Fruit fly (Drosophila melanogaster) whole organism, embryonic: ENCODE results near the gene CG44158.
A peak's percentile ranks its signal among the peaks of the same experiment; 100 is the strongest.

ENCODE experiments used
- Atf3 ChIP-seq: fragments of 200-800 bp; sonication (Bioruptor generic); optimal IDR thresholded peaks from 3 replicates; lab custom pipeline; 2016; ENCODE audit warnings: missing biosample characterization, missing genetic modification characterization
- Bdp1 ChIP-seq: fragments of 200-800 bp; sonication (Bioruptor generic); optimal IDR thresholded peaks from 3 replicates; lab custom pipeline; 2016; ENCODE audit warnings: missing biosample characterization, missing genetic modification characterization
- CG10147 ChIP-seq: fragments of 200-800 bp; sonication (Bioruptor generic); optimal IDR thresholded peaks from 2 replicates; lab custom pipeline; 2019; ENCODE audit warnings: missing biosample characterization, mild to moderate bottlenecking, missing genetic modification characterization, moderate library complexity
- CG10274 ChIP-seq: fragments of 200-800 bp; sonication (Bioruptor generic); optimal IDR thresholded peaks from 3 replicates; lab custom pipeline; 2017; ENCODE audit warnings: missing biosample characterization, mild to moderate bottlenecking, missing genetic modification characterization
- CG10565 ChIP-seq: fragments of 200-800 bp; sonication (Bioruptor generic); optimal IDR thresholded peaks from 3 replicates; lab custom pipeline; 2016; ENCODE audit warnings: missing biosample characterization, mild to moderate bottlenecking, missing genetic modification characterization
- CG11504 ChIP-seq: fragments of 200-800 bp; sonication (Bioruptor generic); optimal IDR thresholded peaks from 3 replicates; lab custom pipeline; 2019; ENCODE audit warnings: missing biosample characterization, mild to moderate bottlenecking, missing genetic modification characterization, moderate library complexity
- CG1233 ChIP-seq: fragments of 200-800 bp; sonication (Bioruptor generic); optimal IDR thresholded peaks from 4 replicates; lab custom pipeline; 2018; ENCODE audit warnings: missing biosample characterization, mild to moderate bottlenecking, missing genetic modification characterization
- CG13624 ChIP-seq: fragments of 200-800 bp; sonication (Bioruptor generic); optimal IDR thresholded peaks from 2 replicates; lab custom pipeline; 2016; ENCODE audit warnings: missing biosample characterization, missing genetic modification characterization
- CG1603 ChIP-seq: fragments of 200-800 bp; sonication (Bioruptor generic); optimal IDR thresholded peaks from 2 replicates; lab custom pipeline; 2019; ENCODE audit warnings: missing biosample characterization, mild to moderate bottlenecking, missing genetic modification characterization, moderate library complexity
- CG16815 ChIP-seq: fragments of 200-800 bp; sonication (Bioruptor generic); optimal IDR thresholded peaks from 3 replicates; lab custom pipeline; 2017; ENCODE audit warnings: missing biosample characterization, mild to moderate bottlenecking, missing genetic modification characterization
- CG17359 ChIP-seq: fragments of 200-800 bp; sonication (Bioruptor generic); optimal IDR thresholded peaks from 3 replicates; lab custom pipeline; 2018; ENCODE audit warnings: missing biosample characterization, mild to moderate bottlenecking, missing genetic modification characterization, moderate library complexity
- CG17612 ChIP-seq: fragments of 200-800 bp; sonication (Bioruptor generic); IDR thresholded peaks from 2 replicates; pipeline ENCODE4 v1.3.6; 2022; ENCODE audit warnings: missing biosample characterization, missing genetic modification characterization
- CG18599 ChIP-seq: fragments of 200-800 bp; sonication (Bioruptor generic); optimal IDR thresholded peaks from 3 replicates; lab custom pipeline; 2017; ENCODE audit warnings: missing biosample characterization, missing genetic modification characterization, mild to moderate bottlenecking, moderate library complexity, missing genetic modification reagents
- CG30020 ChIP-seq: fragments of 200-800 bp; optimal IDR thresholded peaks from 2 replicates; lab custom pipeline; 2019; ENCODE audit warnings: missing biosample characterization, mild to moderate bottlenecking, missing genetic modification characterization, moderate library complexity
- CG31365 ChIP-seq: fragments of 200-800 bp; sonication (Bioruptor generic); optimal IDR thresholded peaks from 2 replicates; lab custom pipeline; 2018; ENCODE audit warnings: missing biosample characterization, mild to moderate bottlenecking, missing genetic modification characterization
- CG4617 ChIP-seq: fragments of 200-800 bp; sonication (Bioruptor generic); optimal IDR thresholded peaks from 3 replicates; lab custom pipeline; 2016; ENCODE audit warnings: missing biosample characterization, missing genetic modification characterization, borderline replicate concordance
- CG4730 ChIP-seq: fragments of 200-800 bp; sonication (Bioruptor generic); IDR thresholded peaks from 2 replicates; pipeline ENCODE4 v1.3.6; 2022; ENCODE audit warnings: missing biosample characterization, missing genetic modification characterization
- CG5180 ChIP-seq: fragments of 200-800 bp; sonication (Bioruptor generic); optimal IDR thresholded peaks from 3 replicates; lab custom pipeline; 2017; ENCODE audit warnings: missing biosample characterization, missing genetic modification characterization, mild to moderate bottlenecking, moderate library complexity, missing genetic modification reagents
- CG7271 ChIP-seq: fragments of 200-800 bp; sonication (Bioruptor generic); optimal IDR thresholded peaks from 2 replicates; lab custom pipeline; 2018; ENCODE audit warnings: missing biosample characterization, mild to moderate bottlenecking, missing genetic modification characterization, moderate library complexity
- CoRest ChIP-seq: fragments of 200-800 bp; sonication (Bioruptor generic); optimal IDR thresholded peaks from 3 replicates; lab custom pipeline; 2018; ENCODE audit warnings: missing biosample characterization, mild to moderate bottlenecking, missing genetic modification characterization, moderate library complexity
- D19A ChIP-seq: fragments of 200-800 bp; optimal IDR thresholded peaks from 3 replicates; lab custom pipeline; 2019; ENCODE audit warnings: missing biosample characterization, mild to moderate bottlenecking, missing genetic modification characterization, moderate library complexity
- D19B ChIP-seq: fragments of 200-800 bp; sonication (Bioruptor generic); optimal IDR thresholded peaks from 2 replicates; lab custom pipeline; 2017; ENCODE audit warnings: missing biosample characterization, mild to moderate bottlenecking, missing genetic modification characterization
- Dip3 ChIP-seq: fragments of 200-800 bp; sonication (Bioruptor generic); optimal IDR thresholded peaks from 3 replicates; lab custom pipeline; 2016; ENCODE audit warnings: missing biosample characterization, missing genetic modification characterization
- Dref ChIP-seq: fragments of 200-800 bp; sonication (Bioruptor generic); IDR thresholded peaks from 2 replicates; pipeline ENCODE4 v1.3.6; 2022; ENCODE audit warnings: missing biosample characterization, missing genetic modification characterization
- Elba2 ChIP-seq: fragments of 200-800 bp; sonication (Bioruptor generic); optimal IDR thresholded peaks from 3 replicates; lab custom pipeline; 2016; ENCODE audit warnings: missing biosample characterization, missing genetic modification characterization
- Fer1 ChIP-seq: fragments of 200-800 bp; sonication (Bioruptor generic); optimal IDR thresholded peaks from 2 replicates; lab custom pipeline; 2017; ENCODE audit warnings: missing biosample characterization, mild to moderate bottlenecking, missing genetic modification characterization
- Gug ChIP-seq: fragments of 200-800 bp; sonication (Bioruptor generic); IDR thresholded peaks from 4 replicates; pipeline ENCODE4 v1.3.6; 2022; ENCODE audit warnings: missing biosample characterization, missing genetic modification characterization
- H15 ChIP-seq: fragments of 200-800 bp; sonication (Bioruptor generic); IDR thresholded peaks from 3 replicates; pipeline ENCODE4 v1.3.6; 2022; ENCODE audit warnings: missing biosample characterization, missing genetic modification characterization
- Hey ChIP-seq: fragments of 200-800 bp; sonication (Bioruptor generic); optimal IDR thresholded peaks from 3 replicates; lab custom pipeline; 2018; ENCODE audit warnings: missing biosample characterization, mild to moderate bottlenecking, missing genetic modification characterization
- Hmx ChIP-seq: fragments of 200-800 bp; sonication (Bioruptor generic); optimal IDR thresholded peaks from 2 replicates; lab custom pipeline; 2016; ENCODE audit warnings: missing biosample characterization, missing genetic modification characterization
- Rx ChIP-seq: fragments of 200-800 bp; sonication (Bioruptor generic); IDR thresholded peaks from 2 replicates; pipeline ENCODE4 v1.3.6; 2022; ENCODE audit warnings: missing biosample characterization, missing genetic modification characterization
- Ssrp ChIP-seq: fragments of 200-800 bp; sonication (Bioruptor generic); optimal IDR thresholded peaks from 2 replicates; lab custom pipeline; 2018; ENCODE audit warnings: missing biosample characterization, mild to moderate bottlenecking, missing genetic modification characterization, moderate library complexity
- Taf1 ChIP-seq: fragments of 200-800 bp; sonication (Bioruptor generic); IDR thresholded peaks from 2 replicates; pipeline ENCODE4 v1.3.6; 2022; ENCODE audit warnings: missing biosample characterization, missing genetic modification characterization
- abd-A ChIP-seq: fragments of 200-800 bp; sonication (Bioruptor generic); optimal IDR thresholded peaks from 3 replicates; lab custom pipeline; 2019; ENCODE audit warnings: missing biosample characterization, mild to moderate bottlenecking, missing genetic modification characterization, moderate library complexity
- al ChIP-seq: fragments of 200-800 bp; sonication (Bioruptor generic); IDR thresholded peaks from 2 replicates; pipeline ENCODE4 v1.3.6; 2022; ENCODE audit warnings: missing biosample characterization, missing genetic modification characterization
- bsh ChIP-seq, 2 experiments: fragments of 200-800 bp; sonication (Bioruptor generic); optimal IDR thresholded peaks; 2 replicates each; lab custom pipeline; 2017 to 2018; ENCODE audit warnings: mild to moderate bottlenecking in 2 of 2, missing biosample characterization in 2 of 2, missing genetic modification characterization in 2 of 2, moderate library complexity in 1 of 2
- cg ChIP-seq: fragments of 200-800 bp; sonication (Bioruptor generic); optimal IDR thresholded peaks from 3 replicates; lab custom pipeline; 2019; ENCODE audit warnings: missing biosample characterization, mild to moderate bottlenecking, missing genetic modification characterization, moderate library complexity
- ci ChIP-seq: fragments of 200-800 bp; sonication (Bioruptor generic); IDR thresholded peaks from 3 replicates; pipeline ENCODE4 v1.3.6; 2022; ENCODE audit warnings: missing biosample characterization, missing genetic modification characterization
- dpn ChIP-seq, 2 experiments: fragments of 200-800 bp; sonication (Bioruptor generic); optimal IDR thresholded peaks; 3 replicates each; lab custom pipeline; 2016; ENCODE audit warnings: missing biosample characterization in 2 of 2, missing genetic modification characterization in 2 of 2
- ems ChIP-seq: fragments of 200-800 bp; sonication (Bioruptor generic); optimal IDR thresholded peaks from 3 replicates; lab custom pipeline; 2016; ENCODE audit warnings: missing biosample characterization, missing genetic modification characterization
- fd64A ChIP-seq: fragments of 200-800 bp; sonication (Bioruptor generic); optimal IDR thresholded peaks from 3 replicates; lab custom pipeline; 2018; ENCODE audit warnings: missing biosample characterization, mild to moderate bottlenecking, missing genetic modification characterization
- gcm2 ChIP-seq: fragments of 200-800 bp; sonication (Bioruptor generic); optimal IDR thresholded peaks from 2 replicates; lab custom pipeline; 2016; ENCODE audit warnings: missing biosample characterization, missing genetic modification characterization
- gsb ChIP-seq: fragments of 200-800 bp; sonication (Bioruptor generic); IDR thresholded peaks from 2 replicates; pipeline ENCODE4 v1.3.6; 2022; ENCODE audit warnings: missing biosample characterization, missing genetic modification characterization
- insv ChIP-seq, 2 experiments: fragments of 200-800 bp; sonication (Bioruptor generic); optimal IDR thresholded peaks; 3 replicates each; lab custom pipeline; 2016 to 2018; ENCODE audit warnings: missing biosample characterization in 2 of 2, missing genetic modification characterization in 2 of 2
- nerfin-2 ChIP-seq: fragments of 200-800 bp; sonication (Bioruptor generic); IDR thresholded peaks from 2 replicates; pipeline ENCODE4 v1.3.6; 2022; ENCODE audit warnings: missing biosample characterization, missing genetic modification characterization; ENCODE audit not compliant: partially characterized antibody
- p53 ChIP-seq: fragments of 200-800 bp; sonication (Bioruptor generic); optimal IDR thresholded peaks from 2 replicates; lab custom pipeline; 2016; ENCODE audit warnings: missing biosample characterization, missing genetic modification characterization
- phol ChIP-seq: fragments of 200-800 bp; sonication (Bioruptor generic); optimal IDR thresholded peaks from 3 replicates; lab custom pipeline; 2018; ENCODE audit warnings: missing biosample characterization, mild to moderate bottlenecking, missing genetic modification characterization, moderate library complexity
- scrt ChIP-seq: fragments of 200-800 bp; sonication (Bioruptor generic); optimal IDR thresholded peaks from 2 replicates; lab custom pipeline; 2018; ENCODE audit warnings: missing biosample characterization, mild to moderate bottlenecking, missing genetic modification characterization, moderate library complexity
- sqz ChIP-seq: fragments of 200-800 bp; sonication (Bioruptor generic); optimal IDR thresholded peaks from 3 replicates; lab custom pipeline; 2018; ENCODE audit warnings: missing biosample characterization, mild to moderate bottlenecking, missing genetic modification characterization
- vvl ChIP-seq: fragments of 200-800 bp; sonication (Bioruptor generic); IDR thresholded peaks from 2 replicates; pipeline ENCODE4 v1.3.6; 2022; ENCODE audit warnings: missing biosample characterization, missing genetic modification characterization

CG44158 gene

DNA sequence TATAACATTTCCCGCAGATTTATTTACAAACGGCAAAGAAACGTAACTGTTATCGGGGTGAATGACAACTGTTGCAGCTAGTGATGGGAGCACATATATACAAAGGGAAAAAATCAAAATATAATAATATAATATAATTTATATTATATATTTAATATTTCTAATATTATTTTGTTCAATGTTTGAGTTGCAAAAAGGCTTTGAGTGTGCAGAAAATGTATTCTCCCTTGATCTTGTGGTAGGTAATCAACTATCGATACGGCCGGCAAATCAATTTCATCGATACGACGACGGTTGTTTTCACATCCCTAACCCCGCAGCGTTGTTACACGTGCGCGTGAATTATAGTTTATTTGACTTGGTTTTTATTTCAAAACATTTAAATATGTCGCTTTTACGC lies 14.9 kb downstream of the CG44158 start, which contains the start of the genes mTerf5 and Non3 (continued):
- TF ChIP-seq bsh (GFP tag; optimal IDR thresholded peaks at IDR 0.05; lab: Kevin White, UChicago) (peak in 1 of 2 experiments; percentile 69), CG11504 (tag; lab: Kevin White, UChicago) (peak; percentile 69), CoRest (tag; lab: Kevin White, UChicago) (peak; percentile 69), Fer1 (GFP tag; lab: Kevin White, UChicago) (peak; percentile 64), phol (peak; percentile 68), CG17359 (peak; percentile 38), CG18599 (GFP tag; lab: Kevin White, UChicago) (peak; percentile 63), CG4617 (GFP tag; lab: Kevin White, UChicago) (peak; percentile 61), p53 (GFP tag; lab: Kevin White, UChicago) (no peak), gcm2 (GFP tag; lab: Kevin White, UChicago) (no peak), Dref (GFP tag; lab: Robert Waterston, UW) (peak; percentile 77), CG1603 (tag; lab: Kevin White, UChicago) (no peak), CG31365 (no peak), Taf1 (GFP tag; lab: Robert Waterston, UW) (no peak), scrt (GFP tag; lab: Kevin White, UChicago) (peak; percentile 96), Dip3 (GFP tag; lab: Kevin White, UChicago) (peak; percentile 8), D19B (GFP tag; lab: Kevin White, UChicago) (no peak), CG16815 (GFP tag; lab: Kevin White, UChicago) (peak; percentile 17), nerfin-2 (GFP tag; lab: Robert Waterston, UW) (peak; percentile 72), fd64A (GFP tag; lab: Kevin White, UChicago) (no peak), CG1233 (GFP tag; lab: Kevin White, UChicago) (no peak), Ssrp (tag; lab: Kevin White, UChicago) (peak; percentile 33), CG4730 (GFP tag; lab: Robert Waterston, UW) (peak; percentile 21; the same call in 1 of the 2 replicates), CG17612 (GFP tag; lab: Robert Waterston, UW) (no peak), dpn (GFP tag; optimal IDR thresholded peaks at IDR 0.05; lab: Kevin White, UChicago) (peak; percentile 2 to 73), sqz (no peak), Bdp1 (GFP tag; lab: Kevin White, UChicago) (peak; percentile 12), CG30020 (peak; percentile 57), abd-A (tag; lab: Kevin White, UChicago) (no peak), CG7271 (tag; lab: Kevin White, UChicago) (peak; percentile 44), insv (GFP tag; optimal IDR thresholded peaks at IDR 0.05; lab: Kevin White, UChicago) (peak in 1 of 2 experiments; percentile 26), Hey (no peak), cg (GFP tag; lab: Kevin White, UChicago) (no peak), ems (GFP tag; lab: Kevin White, UChicago) (no peak), Gug (GFP tag; lab: Robert Waterston, UW) (peak; percentile 56; the same call in 2 of the 4 replicates), al (GFP tag; lab: Robert Waterston, UW) (0 out of 2 replicates have a peak, but pooled peaks have one; percentile 22), CG10565 (no peak), Rx (GFP tag; lab: Robert Waterston, UW) (no peak), D19A (tag; lab: Kevin White, UChicago) (peak; percentile 43), gsb (GFP tag; lab: Robert Waterston, UW) (no peak), Elba2 (GFP tag; lab: Kevin White, UChicago) (no peak), H15 (GFP tag; lab: Robert Waterston, UW) (peak; percentile 15; the same call in 1 of the 3 replicates), Hmx (GFP tag; lab: Kevin White, UChicago) (no peak), CG10274 (GFP tag; lab: Kevin White, UChicago) (no peak), Atf3 (GFP tag; lab: Kevin White, UChicago) (no peak), vvl (GFP tag; lab: Robert Waterston, UW) (peak; percentile 66), CG10147 (GFP tag; lab: Kevin White, UChicago) (peak; percentile 68), ci (GFP tag; lab: Robert Waterston, UW) (peak; percentile 46; the same call in 1 of the 3 replicates), CG13624 (GFP tag; lab: Kevin White, UChicago) (no peak), CG5180 (GFP tag; lab: Kevin White, UChicago) (no peak)
